Fruit fly (Drosophila melanogaster): Measurements from ENCODE around the gene CG18661.

- TF ChIP-seq Dll (optimal IDR thresholded peaks at IDR 0.05) (no peak), usp (GFP tag; optimal IDR thresholded peaks at IDR 0.05) (no peak), CG8478 (optimal IDR thresholded peaks at IDR 0.05) (no peak), pan (optimal IDR thresholded peaks at IDR 0.05) (no peak)
These were observed 49.4 kb upstream of the CG18661 start for dm6 chr2L:8947989-8948388.
